Fruit fly (Drosophila melanogaster): ENCODE measurements around the gene CG15022.

Gene CG15022

dm6 chr3L:4474946-4475470, 14.9 kb upstream of the CG15022 start (continued):
- TF ChIP-seq NFAT (GFP tag; IDR thresholded peaks at IDR 0.05): peak; percentile 40; the same call in 1 of the 2 replicates
- peak; percentile 27 for TF ChIP-seq stwl (tag; optimal IDR thresholded peaks at IDR 0.05)
- TF ChIP-seq CG6175 (GFP tag; IDR thresholded peaks at IDR 0.05): peak; percentile 47; the same call in 1 of the 3 replicates
- peak; percentile 77 for TF ChIP-seq tap (tag; optimal IDR thresholded peaks at IDR 0.05)
- no peak for TF ChIP-seq Trl (optimal IDR thresholded peaks at IDR 0.05)
- peak; percentile 72 for TF ChIP-seq Trl (GFP tag; optimal IDR thresholded peaks at IDR 0.05)
- TF ChIP-seq Lhr (GFP tag; optimal IDR thresholded peaks at IDR 0.05): peak; percentile 78
- TF ChIP-seq pita (GFP tag; optimal IDR thresholded peaks at IDR 0.05): no peak
- peak; percentile 89; the same call in 2 of the 3 replicates for TF ChIP-seq gce (GFP tag; IDR thresholded peaks at IDR 0.05)
- TF ChIP-seq CG14965 (GFP tag; optimal IDR thresholded peaks at IDR 0.05; ENCODE audit: borderline replicate concordance): peak; percentile 30
- peak; percentile 2 for TF ChIP-seq bab2 (GFP tag; optimal IDR thresholded peaks at IDR 0.05)
- peak; percentile 12; the same call in 1 of the 2 replicates for TF ChIP-seq CG6689 (GFP tag; IDR thresholded peaks at IDR 0.05)
- no peak for TF ChIP-seq amos (GFP tag; IDR thresholded peaks at IDR 0.05; ENCODE audit: partially characterized antibody)
- TF ChIP-seq Usf (GFP tag; optimal IDR thresholded peaks at IDR 0.05): no peak
- TF ChIP-seq wor (GFP tag; IDR thresholded peaks at IDR 0.05): no peak
- TF ChIP-seq sug (tag; optimal IDR thresholded peaks at IDR 0.05): peak; percentile 72
- no peak for TF ChIP-seq CG10979 (tag; optimal IDR thresholded peaks at IDR 0.05)
- TF ChIP-seq Lim3 (GFP tag; IDR thresholded peaks at IDR 0.05): no peak
- peak; percentile 84 for TF ChIP-seq abd-A (tag; optimal IDR thresholded peaks at IDR 0.05)
- peak; percentile 68 for TF ChIP-seq fd3F (GFP tag; optimal IDR thresholded peaks at IDR 0.05)
- peak; percentile 75 for TF ChIP-seq phol (tag; optimal IDR thresholded peaks at IDR 0.05)
- peak; percentile 37 for TF ChIP-seq dmrt11E (tag; optimal IDR thresholded peaks at IDR 0.05)
- TF ChIP-seq dysf (GFP tag; IDR thresholded peaks at IDR 0.05): peak; percentile 35; the same call in 1 of the 3 replicates
- peak; percentile 96 for TF ChIP-seq mirr (GFP tag; optimal IDR thresholded peaks at IDR 0.05)
- peak; percentile 86 for TF ChIP-seq CG12391 (tag; optimal IDR thresholded peaks at IDR 0.05)
- TF ChIP-seq gem (tag; optimal IDR thresholded peaks at IDR 0.05): no peak
- TF ChIP-seq NK7.1 (GFP tag; optimal IDR thresholded peaks at IDR 0.05): peak; percentile 74
- TF ChIP-seq CG10147 (GFP tag; optimal IDR thresholded peaks at IDR 0.05): peak; percentile 88
- TF ChIP-seq Dbx (GFP tag; IDR thresholded peaks at IDR 0.05): 0 out of 3 replicates have a peak, but pooled peaks have one; percentile 50
- no peak for TF ChIP-seq Ets65A (GFP tag)
- no peak for TF ChIP-seq ro (GFP tag; IDR thresholded peaks at IDR 0.05)
- peak; percentile 42; the same call in 1 of the 2 replicates for TF ChIP-seq bowl (GFP tag; IDR thresholded peaks at IDR 0.05)
- no peak for TF ChIP-seq Aef1 (GFP tag; IDR thresholded peaks at IDR 0.05)
- TF ChIP-seq BtbVII (GFP tag; optimal IDR thresholded peaks at IDR 0.05): peak; percentile 94
- peak; percentile 82 for TF ChIP-seq sens-2 (GFP tag; IDR thresholded peaks at IDR 0.05)
- peak; percentile 77 for TF ChIP-seq CG18764 (GFP tag; optimal IDR thresholded peaks at IDR 0.05)
- 0 out of 2 replicates have a peak, but pooled peaks have one; percentile 54 for TF ChIP-seq ara (GFP tag; IDR thresholded peaks at IDR 0.05)
- TF ChIP-seq CG17359 (tag; optimal IDR thresholded peaks at IDR 0.05): peak; percentile 86
- peak; percentile 80 for TF ChIP-seq sob (GFP tag; IDR thresholded peaks at IDR 0.05)
- TF ChIP-seq dpn (GFP tag; optimal IDR thresholded peaks at IDR 0.05): peak; percentile 42 to 67
- TF ChIP-seq corto (GFP tag; optimal IDR thresholded peaks at IDR 0.05): no peak
- TF ChIP-seq CG2678 (tag; optimal IDR thresholded peaks at IDR 0.05): peak; percentile 71
- TF ChIP-seq CG1603 (tag; optimal IDR thresholded peaks at IDR 0.05): peak; percentile 77
- TF ChIP-seq jumu (GFP tag; optimal IDR thresholded peaks at IDR 0.05): no peak
- peak; percentile 76 for TF ChIP-seq CG12299 (tag; optimal IDR thresholded peaks at IDR 0.05)
- peak; percentile 77 for TF ChIP-seq NC2β (GFP tag; optimal IDR thresholded peaks at IDR 0.05)
- no peak for TF ChIP-seq dan (GFP tag; IDR thresholded peaks at IDR 0.05)
- TF ChIP-seq ci (GFP tag; IDR thresholded peaks at IDR 0.05): peak; percentile 98
- TF ChIP-seq pb (GFP tag; optimal IDR thresholded peaks at IDR 0.05): peak; percentile 63
- TF ChIP-seq CG1529 (GFP tag; optimal IDR thresholded peaks at IDR 0.05): peak; percentile 86
- TF ChIP-seq H2.0 (GFP tag; IDR thresholded peaks at IDR 0.05): peak; percentile 57
